Fruit fly (Drosophila melanogaster) whole organism, prepupa: Measurements from ENCODE around the gene Afti.

Source experiments
- Blimp-1 ChIP-seq: fragments of 200-800 bp; sonication (Bioruptor generic); optimal IDR thresholded peaks from 3 replicates; lab custom pipeline; 2017; ENCODE audit warnings: missing biosample characterization, missing genetic modification characterization, mild to moderate bottlenecking, moderate library complexity, missing genetic modification reagents
- CG10631 ChIP-seq: fragments of 200-800 bp; sonication (Bioruptor generic); optimal IDR thresholded peaks from 2 replicates; lab custom pipeline; 2016; ENCODE audit warnings: missing biosample characterization, missing genetic modification characterization
- CG11762 ChIP-seq: fragments of 200-800 bp; sonication (Bioruptor generic); optimal IDR thresholded peaks from 3 replicates; lab custom pipeline; 2016; ENCODE audit warnings: missing biosample characterization, missing genetic modification characterization; ENCODE audit not compliant: insufficient read depth
- CG11902 ChIP-seq: fragments of 200-800 bp; sonication (Bioruptor generic); optimal IDR thresholded peaks from 3 replicates; lab custom pipeline; 2016; ENCODE audit warnings: missing biosample characterization, missing genetic modification characterization
- CG15336 ChIP-seq: fragments of 200-800 bp; sonication (Bioruptor generic); IDR thresholded peaks from 2 replicates; pipeline ENCODE4 v1.3.6; 2022; ENCODE audit warnings: missing biosample characterization, missing genetic modification characterization
- CG1621 ChIP-seq: fragments of 200-800 bp; sonication (Bioruptor generic); optimal IDR thresholded peaks from 3 replicates; lab custom pipeline; 2018; ENCODE audit warnings: missing biosample characterization, mild to moderate bottlenecking, missing genetic modification characterization
- CG3032 ChIP-seq: fragments of 200-800 bp; optimal IDR thresholded peaks from 2 replicates; lab custom pipeline; 2019; ENCODE audit warnings: missing biosample characterization, mild to moderate bottlenecking, missing genetic modification characterization, moderate library complexity
- CG32006 ChIP-seq: fragments of 200-800 bp; sonication (Bioruptor generic); optimal IDR thresholded peaks from 3 replicates; lab custom pipeline; 2017; ENCODE audit warnings: missing biosample characterization, mild to moderate bottlenecking, missing genetic modification characterization
- CG6163 ChIP-seq: fragments of 200-800 bp; sonication (Bioruptor generic); IDR thresholded peaks from 3 replicates; pipeline ENCODE4 v1.3.6; 2022; ENCODE audit warnings: missing biosample characterization, missing genetic modification characterization
- CG6276 ChIP-seq: fragments of 200-800 bp; sonication (Bioruptor generic); optimal IDR thresholded peaks from 2 replicates; lab custom pipeline; 2017; ENCODE audit warnings: missing biosample characterization, mild to moderate bottlenecking, missing genetic modification characterization
- CG6792 ChIP-seq: fragments of 200-800 bp; sonication (Bioruptor generic); optimal IDR thresholded peaks from 3 replicates; lab custom pipeline; 2016; ENCODE audit warnings: missing biosample characterization, missing genetic modification characterization
- CG6808 ChIP-seq: fragments of 200-800 bp; sonication (Bioruptor generic); optimal IDR thresholded peaks from 3 replicates; lab custom pipeline; 2017; ENCODE audit warnings: missing biosample characterization, missing genetic modification characterization, mild to moderate bottlenecking, moderate library complexity, missing genetic modification reagents
- CG6854 ChIP-seq: fragments of 200-800 bp; sonication (Bioruptor generic); optimal IDR thresholded peaks from 2 replicates; lab custom pipeline; 2017; ENCODE audit warnings: missing biosample characterization, mild to moderate bottlenecking, missing genetic modification characterization
- CG7368 ChIP-seq: fragments of 200-800 bp; sonication (Bioruptor generic); optimal IDR thresholded peaks from 3 replicates; lab custom pipeline; 2016; ENCODE audit warnings: missing biosample characterization, missing genetic modification characterization
- CG8119 ChIP-seq: fragments of 200-800 bp; sonication (Bioruptor generic); IDR thresholded peaks from 3 replicates; pipeline ENCODE4 v1.3.6; 2022; ENCODE audit warnings: missing biosample characterization, missing genetic modification characterization
- CG8319 ChIP-seq: fragments of 200-800 bp; sonication (Bioruptor generic); optimal IDR thresholded peaks from 3 replicates; lab custom pipeline; 2016; ENCODE audit warnings: missing biosample characterization, missing genetic modification characterization
- CG8632 ChIP-seq: fragments of 200-800 bp; sonication (Bioruptor generic); optimal IDR thresholded peaks from 3 replicates; lab custom pipeline; 2016; ENCODE audit warnings: missing biosample characterization, missing genetic modification characterization
- CG9139 ChIP-seq: fragments of 200-800 bp; sonication (Bioruptor generic); optimal IDR thresholded peaks from 3 replicates; lab custom pipeline; 2017; ENCODE audit warnings: missing biosample characterization, mild to moderate bottlenecking, missing genetic modification characterization
- Eip78C ChIP-seq: fragments of 200-800 bp; sonication (Bioruptor generic); peaks from one replicate; lab custom pipeline; 2016; ENCODE audit warnings: missing biosample characterization, missing genetic modification characterization
- Eip93F ChIP-seq: fragments of 200-800 bp; sonication (Bioruptor generic); optimal IDR thresholded peaks from 2 replicates; lab custom pipeline; 2016; ENCODE audit warnings: missing biosample characterization, mild to moderate bottlenecking, missing genetic modification characterization
- Ets21C ChIP-seq: fragments of 200-800 bp; sonication (Bioruptor generic); optimal IDR thresholded peaks from 3 replicates; lab custom pipeline; 2016; ENCODE audit warnings: missing biosample characterization, missing genetic modification characterization
- Gug ChIP-seq: fragments of 200-800 bp; sonication (Bioruptor generic); IDR thresholded peaks from 2 replicates; pipeline ENCODE4 v1.3.6; 2022; ENCODE audit warnings: missing biosample characterization, missing genetic modification characterization
- Hr38 ChIP-seq: sonication (Bioruptor generic); optimal IDR thresholded peaks from 2 replicates; lab custom pipeline; 2016; ENCODE audit warnings: missing biosample characterization, missing genetic modification characterization
- Hr39 ChIP-seq: fragments of 200-800 bp; sonication (Bioruptor generic); optimal IDR thresholded peaks from 2 replicates; lab custom pipeline; 2016; ENCODE audit warnings: missing biosample characterization, missing genetic modification characterization
- Hr4 ChIP-seq: fragments of 200-800 bp; sonication (Bioruptor generic); optimal IDR thresholded peaks from 3 replicates; lab custom pipeline; 2016; ENCODE audit warnings: missing biosample characterization, missing genetic modification characterization
- Lpt ChIP-seq: fragments of 200-800 bp; sonication (Bioruptor generic); optimal IDR thresholded peaks from 3 replicates; lab custom pipeline; 2016; ENCODE audit warnings: missing biosample characterization, missing genetic modification characterization
- Met ChIP-seq: fragments of 200-800 bp; sonication (Bioruptor generic); optimal IDR thresholded peaks from 3 replicates; lab custom pipeline; 2016; ENCODE audit warnings: missing biosample characterization, missing genetic modification characterization
- OdsH ChIP-seq: fragments of 200-800 bp; sonication (Bioruptor generic); optimal IDR thresholded peaks from 3 replicates; lab custom pipeline; 2016; ENCODE audit warnings: missing biosample characterization, missing genetic modification characterization
- Sox14 ChIP-seq: fragments of 200-800 bp; sonication (Bioruptor generic); optimal IDR thresholded peaks from 3 replicates; lab custom pipeline; 2016; ENCODE audit warnings: missing biosample characterization, missing genetic modification characterization
- Sox15 ChIP-seq: fragments of 200-800 bp; sonication (Bioruptor generic); optimal IDR thresholded peaks from 3 replicates; lab custom pipeline; 2016; ENCODE audit warnings: missing biosample characterization, missing genetic modification characterization
- acj6 ChIP-seq: fragments of 200-800 bp; sonication (Bioruptor generic); optimal IDR thresholded peaks from 3 replicates; lab custom pipeline; 2016; ENCODE audit warnings: missing biosample characterization, missing genetic modification characterization
- cyc ChIP-seq: fragments of 200-800 bp; sonication (Bioruptor generic); optimal IDR thresholded peaks from 3 replicates; lab custom pipeline; 2016; ENCODE audit warnings: missing biosample characterization, missing genetic modification characterization
- dac ChIP-seq: fragments of 200-800 bp; sonication (Bioruptor generic); optimal IDR thresholded peaks from 2 replicates; lab custom pipeline; 2017; ENCODE audit warnings: missing biosample characterization, mild to moderate bottlenecking, missing genetic modification characterization
- dsx ChIP-seq: fragments of 200-800 bp; optimal IDR thresholded peaks from 3 replicates; lab custom pipeline; 2019; ENCODE audit warnings: missing biosample characterization, mild to moderate bottlenecking, missing genetic modification characterization, moderate library complexity; ENCODE audit not compliant: poor library complexity, severe bottlenecking
- eg ChIP-seq: fragments of 200-800 bp; sonication (Bioruptor generic); IDR thresholded peaks from 3 replicates; pipeline ENCODE4 v1.3.6; 2022; ENCODE audit warnings: missing biosample characterization, missing genetic modification characterization
- esn ChIP-seq: fragments of 200-800 bp; sonication (Bioruptor generic); optimal IDR thresholded peaks from 2 replicates; lab custom pipeline; 2016; ENCODE audit warnings: missing biosample characterization, mild to moderate bottlenecking, missing genetic modification characterization, moderate library complexity
- fd59A ChIP-seq: fragments of 200-800 bp; sonication (Bioruptor generic); optimal IDR thresholded peaks from 2 replicates; lab custom pipeline; 2017; ENCODE audit warnings: missing biosample characterization, mild to moderate bottlenecking, missing genetic modification characterization, missing genetic modification reagents
- fkh ChIP-seq: fragments of 200-800 bp; sonication (Bioruptor generic); optimal IDR thresholded peaks from 3 replicates; lab custom pipeline; 2017; ENCODE audit warnings: missing biosample characterization, mild to moderate bottlenecking, missing genetic modification characterization, moderate library complexity
- net ChIP-seq: fragments of 200-800 bp; sonication (Bioruptor generic); optimal IDR thresholded peaks from 3 replicates; lab custom pipeline; 2016; ENCODE audit warnings: missing biosample characterization, missing genetic modification characterization
- pdm3 ChIP-seq: fragments of 200-800 bp; sonication (Bioruptor generic); optimal IDR thresholded peaks from 3 replicates; lab custom pipeline; 2016; ENCODE audit warnings: missing biosample characterization, missing genetic modification characterization
- spab ChIP-seq: fragments of 200-800 bp; sonication (Bioruptor generic); optimal IDR thresholded peaks from 2 replicates; lab custom pipeline; 2017; ENCODE audit warnings: missing biosample characterization, mild to moderate bottlenecking, missing genetic modification characterization, missing genetic modification reagents
- ss ChIP-seq, 2 experiments: fragments of 200-800 bp; sonication (Bioruptor generic); optimal IDR thresholded peaks; 2 replicates in 1 of 2; 3 replicates in 1 of 2; lab custom pipeline; 2017 to 2018; ENCODE audit warnings: mild to moderate bottlenecking in 2 of 2, missing biosample characterization in 2 of 2, missing genetic modification characterization in 2 of 2, moderate library complexity in 1 of 2
- svp ChIP-seq: fragments of 200-800 bp; sonication (Bioruptor generic); peaks from one replicate; lab custom pipeline; 2016; ENCODE audit warnings: missing biosample characterization, missing genetic modification characterization
- vri ChIP-seq: fragments of 200-800 bp; sonication (Bioruptor generic); optimal IDR thresholded peaks from 3 replicates; lab custom pipeline; 2016; ENCODE audit warnings: missing biosample characterization, mild to moderate bottlenecking, missing genetic modification characterization

Gene Afti

dm6 chr3R:14296700-14297099 is 29.8 kb downstream of the Afti start:
- TF ChIP-seq Lpt (GFP tag; lab: Kevin White, UChicago) (no peak), Gug (GFP tag; lab: Robert Waterston, UW) (no peak), acj6 (GFP tag; lab: Kevin White, UChicago) (no peak), spab (GFP tag; lab: Kevin White, UChicago) (no peak), Eip93F (GFP tag; lab: Kevin White, UChicago) (no peak), eg (GFP tag; lab: Robert Waterston, UW) (no peak), dac (GFP tag; lab: Kevin White, UChicago) (no peak), Ets21C (GFP tag; lab: Kevin White, UChicago) (no peak)

dm6 chr3R:14296126-14296525 is 30.4 kb downstream of the Afti start:
- no peak for TF ChIP-seq dac (GFP tag; lab: Kevin White, UChicago)
- no peak for TF ChIP-seq CG8319 (GFP tag; lab: Kevin White, UChicago)
- TF ChIP-seq CG3032 (tag; lab: Kevin White, UChicago): no peak
- TF ChIP-seq CG6808: no peak
- TF ChIP-seq vri (GFP tag; lab: Kevin White, UChicago): no peak
- TF ChIP-seq CG6276: no peak
- TF ChIP-seq CG9139 (GFP tag; lab: Kevin White, UChicago): no peak

- TF ChIP-seq CG8119 (no peak), Eip93F (GFP tag; lab: Kevin White, UChicago) (peak; percentile 82), ss (GFP tag; optimal IDR thresholded peaks at IDR 0.05; lab: Kevin White, UChicago) (no peak), Hr4 (GFP tag; lab: Kevin White, UChicago) (no peak), CG6276 (no peak), cyc (GFP tag; lab: Kevin White, UChicago) (no peak), Sox15 (GFP tag; lab: Kevin White, UChicago) (no peak), vri (GFP tag; lab: Kevin White, UChicago) (peak; percentile 62), svp (GFP tag; lab: Kevin White, UChicago) (peak; percentile 52), CG32006 (GFP tag; lab: Kevin White, UChicago) (no peak), Hr38 (GFP tag; lab: Kevin White, UChicago) (no peak), CG15336 (no peak), CG6854 (no peak), Blimp-1 (no peak), CG11902 (GFP tag; lab: Kevin White, UChicago) (no peak), CG3032 (tag; lab: Kevin White, UChicago) (no peak), CG10631 (GFP tag; lab: Kevin White, UChicago) (no peak), pdm3 (GFP tag; lab: Kevin White, UChicago) (no peak), Sox14 (GFP tag; lab: Kevin White, UChicago) (peak; percentile 14)
Measured at dm6 chr3R:14294397-14295018, 32.0 kb downstream of the Afti start.

- TF ChIP-seq esn (GFP tag; lab: Kevin White, UChicago) (peak; percentile 67), acj6 (GFP tag; lab: Kevin White, UChicago) (peak; percentile 50), Eip78C (GFP tag; lab: Kevin White, UChicago) (peak; percentile 91), eg (GFP tag; lab: Robert Waterston, UW) (0 out of 3 replicates have a peak, but pooled peaks have one; percentile 35), CG6163 (GFP tag; lab: Robert Waterston, UW) (no peak), CG6808 (peak; percentile 61), cyc (GFP tag; lab: Kevin White, UChicago) (peak; percentile 24), CG11762 (GFP tag; lab: Kevin White, UChicago) (peak; percentile 56), CG3032 (tag; lab: Kevin White, UChicago) (peak; percentile 53), CG8632 (peak; percentile 41), CG6854 (no peak), OdsH (GFP tag; lab: Kevin White, UChicago) (peak; percentile 67), net (GFP tag; lab: Kevin White, UChicago) (peak; percentile 49), CG1621 (tag; lab: Kevin White, UChicago) (no peak), Met (GFP tag; lab: Kevin White, UChicago) (peak; percentile 58), fkh (GFP tag; lab: Kevin White, UChicago) (no peak), pdm3 (GFP tag; lab: Kevin White, UChicago) (peak; percentile 45), CG11902 (GFP tag; lab: Kevin White, UChicago) (peak; percentile 35), dsx (peak; percentile 24), fd59A (peak; percentile 38), CG6792 (GFP tag; lab: Kevin White, UChicago) (peak; percentile 34), svp (GFP tag; lab: Kevin White, UChicago) (peak; percentile 69), CG7368 (GFP tag; lab: Kevin White, UChicago) (no peak), Hr39 (peak; percentile 45), CG8319 (GFP tag; lab: Kevin White, UChicago) (no peak)
Measured at dm6 chr3R:14292307-14292711, 34.2 kb downstream of the Afti start.
